Worm (Caenorhabditis elegans): ENCODE measurements around the gene K07E12.2.

DNA sequence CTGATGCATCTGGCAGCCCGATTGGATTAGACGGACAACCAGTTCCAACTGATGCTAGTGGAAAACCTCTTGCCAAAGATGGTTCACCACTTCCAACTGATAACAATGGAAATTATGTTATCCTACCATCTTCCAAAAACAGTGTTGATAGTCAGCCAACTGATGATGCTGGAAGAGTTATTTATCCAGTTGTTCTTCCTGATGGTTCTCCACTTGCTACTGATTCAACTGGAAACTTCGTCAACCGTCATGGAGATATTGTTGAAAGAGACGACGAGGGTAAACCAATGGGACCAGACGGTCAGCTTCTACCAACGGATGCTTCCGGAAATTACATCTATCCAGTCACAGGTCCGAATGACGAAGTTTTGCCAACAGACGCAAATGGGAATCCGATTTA is 19.7 kb downstream of the K07E12.2 start:
- TF ChIP-seq cog-1 (tag; optimal IDR thresholded peaks at IDR 0.05) (no peak), ref-1 (GFP tag; conservative IDR thresholded peaks at IDR 0.05) (no peak), flt-1 (GFP tag; IDR thresholded peaks at IDR 0.05) (no peak), T22C8.4 (GFP tag; IDR thresholded peaks at IDR 0.05) (no peak), ztf-29 (GFP tag; IDR thresholded peaks at IDR 0.05) (no peak), ztf-23 (GFP tag; IDR thresholded peaks at IDR 0.05) (no peak), med-1 (GFP tag; optimal IDR thresholded peaks at IDR 0.05; ENCODE audit: insufficient read depth) (no peak), tab-1 (GFP tag; IDR thresholded peaks at IDR 0.05) (no peak)

All from whole organism, midembryonic.